Fruit fly (Drosophila melanogaster) whole organism, prepupa: ENCODE data around the gene TBC1D23.

Experiments used
- Blimp-1 ChIP-seq: fragments of 200-800 bp; sonication (Bioruptor generic); optimal IDR thresholded peaks from 3 replicates; lab custom pipeline; 2017; ENCODE audit warnings: missing biosample characterization, missing genetic modification characterization, mild to moderate bottlenecking, moderate library complexity, missing genetic modification reagents
- CG10669 ChIP-seq: fragments of 200-800 bp; sonication (Bioruptor generic); optimal IDR thresholded peaks from 3 replicates; lab custom pipeline; 2018; ENCODE audit warnings: missing biosample characterization, mild to moderate bottlenecking, missing genetic modification characterization, moderate library complexity
- CG11294 ChIP-seq: fragments of 200-800 bp; sonication (Bioruptor generic); IDR thresholded peaks from 2 replicates; pipeline ENCODE4 v1.3.6; 2022; ENCODE audit warnings: missing biosample characterization, missing genetic modification characterization
- CG11902 ChIP-seq: fragments of 200-800 bp; sonication (Bioruptor generic); optimal IDR thresholded peaks from 3 replicates; lab custom pipeline; 2016; ENCODE audit warnings: missing biosample characterization, missing genetic modification characterization
- CG15336 ChIP-seq: fragments of 200-800 bp; sonication (Bioruptor generic); IDR thresholded peaks from 2 replicates; pipeline ENCODE4 v1.3.6; 2022; ENCODE audit warnings: missing biosample characterization, missing genetic modification characterization
- CG1621 ChIP-seq: fragments of 200-800 bp; sonication (Bioruptor generic); optimal IDR thresholded peaks from 3 replicates; lab custom pipeline; 2018; ENCODE audit warnings: missing biosample characterization, mild to moderate bottlenecking, missing genetic modification characterization
- CG3032 ChIP-seq: fragments of 200-800 bp; optimal IDR thresholded peaks from 2 replicates; lab custom pipeline; 2019; ENCODE audit warnings: missing biosample characterization, mild to moderate bottlenecking, missing genetic modification characterization, moderate library complexity
- CG31627 ChIP-seq: fragments of 200-800 bp; sonication (Bioruptor generic); optimal IDR thresholded peaks from 3 replicates; lab custom pipeline; 2016; ENCODE audit warnings: missing biosample characterization, missing genetic modification characterization
- CG32006 ChIP-seq: fragments of 200-800 bp; sonication (Bioruptor generic); optimal IDR thresholded peaks from 3 replicates; lab custom pipeline; 2017; ENCODE audit warnings: missing biosample characterization, mild to moderate bottlenecking, missing genetic modification characterization
- CG3919 ChIP-seq: fragments of 200-800 bp; sonication (Bioruptor generic); optimal IDR thresholded peaks from 3 replicates; lab custom pipeline; 2016; ENCODE audit warnings: missing biosample characterization, missing genetic modification characterization
- CG4318 ChIP-seq: fragments of 200-800 bp; sonication (Bioruptor generic); optimal IDR thresholded peaks from 3 replicates; lab custom pipeline; 2017; ENCODE audit warnings: missing biosample characterization, mild to moderate bottlenecking, missing genetic modification characterization
- CG6163 ChIP-seq: fragments of 200-800 bp; sonication (Bioruptor generic); IDR thresholded peaks from 3 replicates; pipeline ENCODE4 v1.3.6; 2022; ENCODE audit warnings: missing biosample characterization, missing genetic modification characterization
- CG6792 ChIP-seq: fragments of 200-800 bp; sonication (Bioruptor generic); optimal IDR thresholded peaks from 3 replicates; lab custom pipeline; 2016; ENCODE audit warnings: missing biosample characterization, missing genetic modification characterization
- CG6854 ChIP-seq: fragments of 200-800 bp; sonication (Bioruptor generic); optimal IDR thresholded peaks from 2 replicates; lab custom pipeline; 2017; ENCODE audit warnings: missing biosample characterization, mild to moderate bottlenecking, missing genetic modification characterization
- CG8119 ChIP-seq: fragments of 200-800 bp; sonication (Bioruptor generic); IDR thresholded peaks from 3 replicates; pipeline ENCODE4 v1.3.6; 2022; ENCODE audit warnings: missing biosample characterization, missing genetic modification characterization
- CG8319 ChIP-seq: fragments of 200-800 bp; sonication (Bioruptor generic); optimal IDR thresholded peaks from 3 replicates; lab custom pipeline; 2016; ENCODE audit warnings: missing biosample characterization, missing genetic modification characterization
- CG8632 ChIP-seq: fragments of 200-800 bp; sonication (Bioruptor generic); optimal IDR thresholded peaks from 3 replicates; lab custom pipeline; 2016; ENCODE audit warnings: missing biosample characterization, missing genetic modification characterization
- CG9139 ChIP-seq: fragments of 200-800 bp; sonication (Bioruptor generic); optimal IDR thresholded peaks from 3 replicates; lab custom pipeline; 2017; ENCODE audit warnings: missing biosample characterization, mild to moderate bottlenecking, missing genetic modification characterization
- Eip78C ChIP-seq: fragments of 200-800 bp; sonication (Bioruptor generic); peaks from one replicate; lab custom pipeline; 2016; ENCODE audit warnings: missing biosample characterization, missing genetic modification characterization
- Ets21C ChIP-seq: fragments of 200-800 bp; sonication (Bioruptor generic); optimal IDR thresholded peaks from 3 replicates; lab custom pipeline; 2016; ENCODE audit warnings: missing biosample characterization, missing genetic modification characterization
- Hr38 ChIP-seq: sonication (Bioruptor generic); optimal IDR thresholded peaks from 2 replicates; lab custom pipeline; 2016; ENCODE audit warnings: missing biosample characterization, missing genetic modification characterization
- Hr4 ChIP-seq: fragments of 200-800 bp; sonication (Bioruptor generic); optimal IDR thresholded peaks from 3 replicates; lab custom pipeline; 2016; ENCODE audit warnings: missing biosample characterization, missing genetic modification characterization
- Lpt ChIP-seq: fragments of 200-800 bp; sonication (Bioruptor generic); optimal IDR thresholded peaks from 3 replicates; lab custom pipeline; 2016; ENCODE audit warnings: missing biosample characterization, missing genetic modification characterization
- Met ChIP-seq: fragments of 200-800 bp; sonication (Bioruptor generic); optimal IDR thresholded peaks from 3 replicates; lab custom pipeline; 2016; ENCODE audit warnings: missing biosample characterization, missing genetic modification characterization
- OdsH ChIP-seq: fragments of 200-800 bp; sonication (Bioruptor generic); optimal IDR thresholded peaks from 3 replicates; lab custom pipeline; 2016; ENCODE audit warnings: missing biosample characterization, missing genetic modification characterization
- Smox ChIP-seq: fragments of 200-800 bp; sonication (Bioruptor generic); optimal IDR thresholded peaks from 3 replicates; lab custom pipeline; 2016; ENCODE audit warnings: missing biosample characterization, missing genetic modification characterization
- Sox102F ChIP-seq: fragments of 200-800 bp; sonication (Bioruptor generic); optimal IDR thresholded peaks from 2 replicates; lab custom pipeline; 2016; ENCODE audit warnings: missing biosample characterization, mild to moderate bottlenecking, missing genetic modification characterization
- Sox15 ChIP-seq: fragments of 200-800 bp; sonication (Bioruptor generic); optimal IDR thresholded peaks from 3 replicates; lab custom pipeline; 2016; ENCODE audit warnings: missing biosample characterization, missing genetic modification characterization
- acj6 ChIP-seq: fragments of 200-800 bp; sonication (Bioruptor generic); optimal IDR thresholded peaks from 3 replicates; lab custom pipeline; 2016; ENCODE audit warnings: missing biosample characterization, missing genetic modification characterization
- cyc ChIP-seq: fragments of 200-800 bp; sonication (Bioruptor generic); optimal IDR thresholded peaks from 3 replicates; lab custom pipeline; 2016; ENCODE audit warnings: missing biosample characterization, missing genetic modification characterization
- dac ChIP-seq: fragments of 200-800 bp; sonication (Bioruptor generic); optimal IDR thresholded peaks from 2 replicates; lab custom pipeline; 2017; ENCODE audit warnings: missing biosample characterization, mild to moderate bottlenecking, missing genetic modification characterization
- eg ChIP-seq: fragments of 200-800 bp; sonication (Bioruptor generic); IDR thresholded peaks from 3 replicates; pipeline ENCODE4 v1.3.6; 2022; ENCODE audit warnings: missing biosample characterization, missing genetic modification characterization
- esn ChIP-seq: fragments of 200-800 bp; sonication (Bioruptor generic); optimal IDR thresholded peaks from 2 replicates; lab custom pipeline; 2016; ENCODE audit warnings: missing biosample characterization, mild to moderate bottlenecking, missing genetic modification characterization, moderate library complexity
- fkh ChIP-seq: fragments of 200-800 bp; sonication (Bioruptor generic); optimal IDR thresholded peaks from 3 replicates; lab custom pipeline; 2017; ENCODE audit warnings: missing biosample characterization, mild to moderate bottlenecking, missing genetic modification characterization, moderate library complexity
- lz ChIP-seq: fragments of 200-800 bp; sonication (Bioruptor generic); optimal IDR thresholded peaks from 3 replicates; lab custom pipeline; 2016; ENCODE audit warnings: missing biosample characterization, missing genetic modification characterization
- salr ChIP-seq, 2 experiments: fragments of 200-800 bp; sonication (Bioruptor generic); optimal IDR thresholded peaks; 3 replicates each; lab custom pipeline; 2016 to 2018; ENCODE audit warnings: missing biosample characterization in 2 of 2, missing genetic modification characterization in 2 of 2, mild to moderate bottlenecking in 1 of 2
- ss ChIP-seq, 2 experiments: fragments of 200-800 bp; sonication (Bioruptor generic); optimal IDR thresholded peaks; 2 replicates in 1 of 2; 3 replicates in 1 of 2; lab custom pipeline; 2017 to 2018; ENCODE audit warnings: mild to moderate bottlenecking in 2 of 2, missing biosample characterization in 2 of 2, missing genetic modification characterization in 2 of 2, moderate library complexity in 1 of 2
- vri ChIP-seq: fragments of 200-800 bp; sonication (Bioruptor generic); optimal IDR thresholded peaks from 3 replicates; lab custom pipeline; 2016; ENCODE audit warnings: missing biosample characterization, mild to moderate bottlenecking, missing genetic modification characterization

The TBC1D23 gene

dm6 chr2L:1147656-1148055 lies 18.5 kb downstream of the TBC1D23 start:
- TF ChIP-seq Smox (no peak), CG1621 (tag; lab: Kevin White, UChicago) (peak; percentile 95)

- peak; percentile 42 for TF ChIP-seq lz (GFP tag; lab: Kevin White, UChicago)
- no peak for TF ChIP-seq CG4318 (GFP tag; lab: Kevin White, UChicago)
- TF ChIP-seq Blimp-1 (GFP tag; lab: Kevin White, UChicago): no peak
- TF ChIP-seq CG31627 (GFP tag; lab: Kevin White, UChicago): peak; percentile 48
- TF ChIP-seq CG10669 (GFP tag; lab: Kevin White, UChicago): no peak
- peak; percentile 58; the same call in 2 of the 3 replicates for TF ChIP-seq eg (GFP tag; lab: Robert Waterston, UW)
- peak; percentile 78 for TF ChIP-seq CG6163 (GFP tag; lab: Robert Waterston, UW)
- TF ChIP-seq CG3032 (tag; lab: Kevin White, UChicago): peak; percentile 31
- peak; percentile 70 for TF ChIP-seq esn
- TF ChIP-seq, all 60 proteins: peak for 6
Measured at dm6 chr2L:1150554-1150953, 21.4 kb downstream of the TBC1D23 start, which contains the start of the genes Tfb4 and Vps29. Gene Tfb4 (minus strand): TSS chr2L:1150677. Gene Vps29 (plus strand): TSS chr2L:1150766.

- TF ChIP-seq CG11294 (GFP tag; lab: Robert Waterston, UW) (no peak), CG8319 (GFP tag; lab: Kevin White, UChicago) (no peak), vri (GFP tag; lab: Kevin White, UChicago) (no peak), CG9139 (no peak), lz (GFP tag; lab: Kevin White, UChicago) (no peak), acj6 (no peak), ss (GFP tag; optimal IDR thresholded peaks at IDR 0.05; lab: Kevin White, UChicago) (no peak)
Measured at dm6 chr2L:1152693-1153092, 23.6 kb downstream of the TBC1D23 start.

dm6 chr2L:1156592-1157249 lies 27.6 kb downstream of the TBC1D23 start:
- no peak for TF ChIP-seq OdsH (GFP tag; lab: Kevin White, UChicago)
- peak; percentile 77 for TF ChIP-seq CG8119 (GFP tag; lab: Robert Waterston, UW)
- TF ChIP-seq CG32006: peak; percentile 77
- TF ChIP-seq Eip78C: peak; percentile 60
- peak; percentile 59 for TF ChIP-seq dac (GFP tag; lab: Kevin White, UChicago)
- TF ChIP-seq CG15336 (GFP tag; lab: Robert Waterston, UW): no peak
- peak in 1 of 2 experiments; percentile 24 for TF ChIP-seq salr (GFP tag; optimal IDR thresholded peaks at IDR 0.05; lab: Kevin White, UChicago)
- TF ChIP-seq, all 60 proteins: peak for 5

- TF ChIP-seq vri (GFP tag; lab: Kevin White, UChicago): peak; percentile 40
- peak; percentile 7 for TF ChIP-seq CG3919 (GFP tag; lab: Kevin White, UChicago)
- TF ChIP-seq OdsH (GFP tag; lab: Kevin White, UChicago): no peak
Measured at dm6 chr2L:1157357-1157678, 28.2 kb downstream of the TBC1D23 start.

DNA sequence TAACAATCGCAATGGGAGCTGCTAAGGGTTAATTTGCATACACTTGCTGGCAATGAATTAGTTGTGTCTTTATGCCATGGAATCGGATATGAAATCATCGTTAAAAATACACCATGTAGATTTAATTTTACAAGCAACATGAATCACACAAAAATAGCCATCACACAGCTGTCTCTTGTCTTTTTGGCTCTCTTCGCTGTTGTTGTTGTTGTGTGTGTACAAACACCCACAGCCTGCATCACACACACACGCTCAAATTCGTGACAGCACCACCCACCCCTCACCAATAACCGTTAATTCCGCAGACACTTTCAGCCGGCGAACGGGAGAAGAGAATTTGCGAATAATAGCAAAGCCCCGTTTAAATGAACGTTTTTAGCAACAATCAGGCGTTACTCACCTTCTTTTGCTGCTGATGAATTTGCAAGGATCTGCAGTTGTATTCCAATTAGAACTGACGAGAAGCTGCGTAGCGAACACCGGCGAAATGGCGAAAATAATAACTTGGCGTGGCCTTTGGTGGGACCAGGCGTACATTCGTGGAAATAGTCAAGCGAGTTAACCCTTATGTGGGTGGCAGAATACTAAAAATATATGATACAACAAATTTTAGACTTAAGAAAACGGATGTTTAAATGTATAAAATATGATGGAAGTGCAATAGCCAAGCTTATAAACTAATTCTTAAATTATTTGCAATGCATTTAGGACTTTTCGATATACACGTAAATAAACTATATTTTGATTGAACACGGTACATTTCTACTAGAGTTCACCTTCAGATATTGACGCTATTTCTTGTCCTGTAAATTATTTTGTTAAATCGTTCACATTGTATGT lies 28.8 kb downstream of the TBC1D23 start, which contains the start of gene capt:
Gene capt, minus strand, starts transcription at position 584 of the 840 bp plus-strand sequence.
- peak; percentile 30 for TF ChIP-seq fkh (GFP tag; lab: Kevin White, UChicago)
- no peak for TF ChIP-seq CG1621 (tag; lab: Kevin White, UChicago)
- TF ChIP-seq Blimp-1 (GFP tag; lab: Kevin White, UChicago): no peak
- peak; percentile 31 for TF ChIP-seq Sox102F (GFP tag; lab: Kevin White, UChicago)
- TF ChIP-seq Met (GFP tag; lab: Kevin White, UChicago): peak; percentile 59
- TF ChIP-seq eg (GFP tag; lab: Robert Waterston, UW): peak; percentile 55; the same call in 1 of the 3 replicates
- TF ChIP-seq esn: peak; percentile 30
- no peak for TF ChIP-seq Ets21C (GFP tag; lab: Kevin White, UChicago)
- TF ChIP-seq ss (GFP tag; optimal IDR thresholded peaks at IDR 0.05; lab: Kevin White, UChicago): peak; percentile 33 to 50
- peak; percentile 7 for TF ChIP-seq CG11902 (GFP tag; lab: Kevin White, UChicago)
- TF ChIP-seq Lpt (GFP tag; lab: Kevin White, UChicago): no peak
- peak; percentile 18 for TF ChIP-seq vri (GFP tag; lab: Kevin White, UChicago)
- no peak for TF ChIP-seq OdsH (GFP tag; lab: Kevin White, UChicago)
- no peak for TF ChIP-seq Hr38 (GFP tag; lab: Kevin White, UChicago)
- TF ChIP-seq Hr4: no peak
- peak; percentile 37; the same call in 1 of the 3 replicates for TF ChIP-seq CG6163 (GFP tag; lab: Robert Waterston, UW)
- TF ChIP-seq cyc (GFP tag; lab: Kevin White, UChicago): peak; percentile 54
- no peak for TF ChIP-seq CG8632 (GFP tag; lab: Kevin White, UChicago)
- no peak for TF ChIP-seq CG6792 (GFP tag; lab: Kevin White, UChicago)
- no peak for TF ChIP-seq CG6854 (GFP tag; lab: Kevin White, UChicago)
- peak; percentile 8 for TF ChIP-seq Sox15 (GFP tag; lab: Kevin White, UChicago)
- no peak for TF ChIP-seq CG10669 (GFP tag; lab: Kevin White, UChicago)
